Fruit fly (Drosophila melanogaster): ENCODE measurements around the gene raskol.

The raskol gene

DNA sequence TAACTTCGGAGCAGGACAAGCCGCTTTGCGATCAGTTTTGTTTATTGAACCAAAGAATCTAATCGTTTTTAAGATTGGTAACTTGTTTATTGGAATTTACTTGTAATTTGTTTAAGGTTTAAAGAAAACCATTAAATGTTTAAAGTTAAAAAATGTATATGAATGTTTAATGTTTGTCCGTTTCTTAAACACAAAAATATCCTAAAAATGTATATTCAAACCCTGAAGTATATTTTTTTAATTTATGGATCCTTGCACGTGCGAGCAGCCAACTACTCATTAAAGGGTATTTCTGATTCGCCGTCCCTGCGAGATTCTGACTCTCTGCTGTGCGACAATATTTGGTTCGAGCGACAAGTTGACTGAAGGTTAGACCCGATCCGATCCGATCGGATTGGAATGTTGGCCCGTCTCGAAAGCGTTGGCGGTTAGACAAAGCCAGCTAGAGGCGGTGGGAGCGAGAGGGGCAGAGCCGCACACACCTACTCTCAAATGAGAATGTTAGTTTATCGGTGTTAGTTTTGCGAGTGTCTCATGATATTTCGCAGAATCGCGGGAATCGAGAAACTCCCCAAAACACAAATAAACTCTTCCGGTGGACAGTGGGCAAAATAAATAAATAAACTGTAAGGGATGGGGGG is 11.0 kb upstream of the raskol start (continued):
- TF ChIP-seq Xrp1 (GFP tag; IDR thresholded peaks at IDR 0.05) = peak; percentile 73
- TF ChIP-seq gfzf (GFP tag; optimal IDR thresholded peaks at IDR 0.05) = no peak
- peak; percentile 61 for TF ChIP-seq CG8944 (GFP tag; optimal IDR thresholded peaks at IDR 0.05)
- TF ChIP-seq Max (GFP tag; optimal IDR thresholded peaks at IDR 0.05) = peak; percentile 87
- TF ChIP-seq cg (GFP tag; optimal IDR thresholded peaks at IDR 0.05) = peak; percentile 29
- no peak for TF ChIP-seq CG8765 (GFP tag; IDR thresholded peaks at IDR 0.05)
- peak; percentile 76 for TF ChIP-seq CG12155 (GFP tag; optimal IDR thresholded peaks at IDR 0.05)
- peak; percentile 76 for TF ChIP-seq Nf-YB (GFP tag; optimal IDR thresholded peaks at IDR 0.05)
- TF ChIP-seq CG4424 (GFP tag; optimal IDR thresholded peaks at IDR 0.05) = peak; percentile 84
- peak; percentile 65 for TF ChIP-seq dm (GFP tag; optimal IDR thresholded peaks at IDR 0.05)
- TF ChIP-seq CG31388 (GFP tag; optimal IDR thresholded peaks at IDR 0.05) = peak; percentile 4
- TF ChIP-seq CG12769 (tag; optimal IDR thresholded peaks at IDR 0.05) = peak; percentile 85
- no peak for TF ChIP-seq Kr (GFP tag; optimal IDR thresholded peaks at IDR 0.05)
- peak; percentile 59 for TF ChIP-seq grn (GFP tag; optimal IDR thresholded peaks at IDR 0.05)
- TF ChIP-seq CG1233 (GFP tag; optimal IDR thresholded peaks at IDR 0.05) = peak; percentile 81
- peak; percentile 81 for TF ChIP-seq NfI (GFP tag; optimal IDR thresholded peaks at IDR 0.05)
- peak; percentile 39 for TF ChIP-seq CG13123 (GFP tag; optimal IDR thresholded peaks at IDR 0.05)
- peak; percentile 67 for TF ChIP-seq CG1832 (GFP tag; optimal IDR thresholded peaks at IDR 0.05)
- peak; percentile 86 for TF ChIP-seq Hsf (GFP tag; optimal IDR thresholded peaks at IDR 0.05)
- TF ChIP-seq CG10267 (tag; optimal IDR thresholded peaks at IDR 0.05) = peak; percentile 85
- no peak for TF ChIP-seq fd64A (GFP tag; optimal IDR thresholded peaks at IDR 0.05)
- peak; percentile 71 for TF ChIP-seq Deaf1 (tag; optimal IDR thresholded peaks at IDR 0.05)
- TF ChIP-seq Sry-β (GFP tag; optimal IDR thresholded peaks at IDR 0.05) = no peak
- TF ChIP-seq CG3847 (GFP tag; IDR thresholded peaks at IDR 0.05) = peak; percentile 75
- peak; percentile 75 for TF ChIP-seq Mes4 (GFP tag; optimal IDR thresholded peaks at IDR 0.05)
- peak; percentile 86 for TF ChIP-seq HLH54F (GFP tag; optimal IDR thresholded peaks at IDR 0.05)
- peak; percentile 63 for TF ChIP-seq ssp (GFP tag; IDR thresholded peaks at IDR 0.05)
- no peak for TF ChIP-seq CG14860 (GFP tag; IDR thresholded peaks at IDR 0.05; ENCODE audit: partially characterized antibody)
- peak; percentile 83 for TF ChIP-seq dmrt11E (tag; optimal IDR thresholded peaks at IDR 0.05)
- TF ChIP-seq onecut (GFP tag; IDR thresholded peaks at IDR 0.05) = peak; percentile 61
- TF ChIP-seq sug (tag; optimal IDR thresholded peaks at IDR 0.05) = peak; percentile 88
- TF ChIP-seq MBD-R2 (GFP tag; IDR thresholded peaks at IDR 0.05) = peak; percentile 16; the same call in 1 of the 2 replicates
- peak; percentile 14 for TF ChIP-seq schlank (tag; optimal IDR thresholded peaks at IDR 0.05)
- TF ChIP-seq Fer2 (tag; optimal IDR thresholded peaks at IDR 0.05) = peak; percentile 64
- no peak for TF ChIP-seq CG7963 (GFP tag; IDR thresholded peaks at IDR 0.05; ENCODE audit: partially characterized antibody)
- peak; percentile 72 for TF ChIP-seq pb (GFP tag; optimal IDR thresholded peaks at IDR 0.05)
- TF ChIP-seq CG7839 (tag; optimal IDR thresholded peaks at IDR 0.05) = peak; percentile 93
- no peak for TF ChIP-seq Hr39 (optimal IDR thresholded peaks at IDR 0.05)
- peak; percentile 99 for TF ChIP-seq D19A (tag; optimal IDR thresholded peaks at IDR 0.05)
- TF ChIP-seq CG12744 (GFP tag; optimal IDR thresholded peaks at IDR 0.05) = peak; percentile 83
- TF ChIP-seq zfh2 (GFP tag; optimal IDR thresholded peaks at IDR 0.05) = peak; percentile 80
- peak; percentile 75 for TF ChIP-seq tgo (GFP tag; IDR thresholded peaks at IDR 0.05)
- TF ChIP-seq dysf (GFP tag; IDR thresholded peaks at IDR 0.05) = peak; percentile 87; the same call in 2 of the 3 replicates
- peak; percentile 64 for TF ChIP-seq Aef1 (GFP tag; IDR thresholded peaks at IDR 0.05)
- TF ChIP-seq wdn (GFP tag; IDR thresholded peaks at IDR 0.05) = peak; percentile 62
- no peak for TF ChIP-seq abd-A (tag; optimal IDR thresholded peaks at IDR 0.05)
- peak; percentile 62 for TF ChIP-seq sqz (GFP tag; optimal IDR thresholded peaks at IDR 0.05)
- TF ChIP-seq fd102C (GFP tag; optimal IDR thresholded peaks at IDR 0.05) = no peak
- peak; percentile 82 for TF ChIP-seq CG7786 (GFP tag; optimal IDR thresholded peaks at IDR 0.05)
- TF ChIP-seq fru (optimal IDR thresholded peaks at IDR 0.05) = no peak
- peak; percentile 16 for TF ChIP-seq ac (GFP tag; optimal IDR thresholded peaks at IDR 0.05)
